Fruit fly (Drosophila melanogaster): ENCODE results near the gene KrT95D.

KrT95D gene

dm6 chr3R:23948466-23949413, 82.9 kb downstream of the KrT95D start (continued):
- peak; percentile 87 for TF ChIP-seq lbe (GFP tag; optimal IDR thresholded peaks at IDR 0.05)
- no peak for TF ChIP-seq ash1 (GFP tag; optimal IDR thresholded peaks at IDR 0.05)
- no peak for TF ChIP-seq Dip3 (GFP tag; optimal IDR thresholded peaks at IDR 0.05)

dm6 chr3R:23948324-23948465, 83.4 kb downstream of the KrT95D start, which contains the start of gene CG12268:
TSS of gene CG12268 (minus strand) at chr3R:23948424.
- TF ChIP-seq bigmax (GFP tag; optimal IDR thresholded peaks at IDR 0.05), result no peak
- TF ChIP-seq cwo (GFP tag; optimal IDR thresholded peaks at IDR 0.05), result no peak
- TF ChIP-seq Hmr (GFP tag; optimal IDR thresholded peaks at IDR 0.05), result no peak
- no peak for TF ChIP-seq zen2 (GFP tag; IDR thresholded peaks at IDR 0.05; ENCODE audit: partially characterized antibody)
- TF ChIP-seq CG8281 (tag; optimal IDR thresholded peaks at IDR 0.05), result no peak
- no peak for TF ChIP-seq CG7357 (GFP tag; IDR thresholded peaks at IDR 0.05)
- TF ChIP-seq CG7745 (tag; optimal IDR thresholded peaks at IDR 0.05), result no peak
- no peak for TF ChIP-seq H15 (GFP tag; IDR thresholded peaks at IDR 0.05)
- no peak for TF ChIP-seq HLH4C (GFP tag; IDR thresholded peaks at IDR 0.05; ENCODE audit: partially characterized antibody)
- no peak for TF ChIP-seq Elba2 (GFP tag; optimal IDR thresholded peaks at IDR 0.05)
- TF ChIP-seq pum (GFP tag; optimal IDR thresholded peaks at IDR 0.05), result no peak

Measured in whole organism, embryonic.